Worm (Caenorhabditis elegans): ENCODE measurements around the gene rbc-2.

The rbc-2 gene

DNA sequence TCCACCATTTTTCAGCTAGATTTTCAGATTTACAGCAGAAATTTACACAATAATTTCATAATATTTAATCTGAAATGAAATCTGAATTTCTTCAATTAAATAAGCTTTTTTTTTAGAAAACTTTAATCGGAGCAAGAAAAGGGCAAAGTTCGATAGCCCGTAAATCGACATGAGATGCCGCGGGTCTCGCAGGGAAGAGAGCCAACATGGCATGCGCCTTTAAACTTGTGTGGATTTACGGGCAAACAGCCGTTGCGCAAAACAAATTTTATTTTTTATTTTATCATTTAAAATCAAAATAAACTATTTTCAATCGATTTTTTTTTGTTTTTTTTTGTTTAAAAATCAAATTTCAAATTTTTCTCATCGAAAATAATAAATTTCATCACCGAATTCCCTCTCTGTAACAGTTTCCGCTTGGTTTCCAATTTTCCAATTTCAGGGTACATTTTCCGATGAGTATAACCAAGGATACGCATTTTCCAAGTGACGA lies at the start of gene rbc-2, which contains the start of the genes Y54F10AM.15 and ndua-8 (continued):
- TF ChIP-seq athp-1 (tag; optimal IDR thresholded peaks at IDR 0.05): peak; percentile 41
- no peak for TF ChIP-seq nhr-179 (tag; optimal IDR thresholded peaks at IDR 0.05)
- TF ChIP-seq F49E8.2 (tag; optimal IDR thresholded peaks at IDR 0.05; ENCODE audit: insufficient read depth): no peak
- TF ChIP-seq C17E4.6 (GFP tag; IDR thresholded peaks at IDR 0.05): 0 out of 2 replicates have a peak, but pooled peaks have one; percentile 40
- TF ChIP-seq pha-4 (tag; optimal IDR thresholded peaks at IDR 0.05): no peak
- TF ChIP-seq die-1 (tag; optimal IDR thresholded peaks at IDR 0.05): peak; percentile 10
- TF ChIP-seq rpc-1 (optimal IDR thresholded peaks at IDR 0.05): no peak
- TF ChIP-seq rpc-1 (tag; optimal IDR thresholded peaks at IDR 0.05): no peak
- no peak for TF ChIP-seq fkh-3 (tag; optimal IDR thresholded peaks at IDR 0.05)
- no peak for TF ChIP-seq lag-1 (GFP tag; IDR thresholded peaks at IDR 0.05)
- TF ChIP-seq zfh-2 (GFP tag; conservative IDR thresholded peaks at IDR 0.05): no peak; the same call in 1 of the 2 replicates
- TF ChIP-seq K12H6.12 (tag; optimal IDR thresholded peaks at IDR 0.05): peak; percentile 54
- peak; percentile 61 for TF ChIP-seq snpc-3.4 (tag; optimal IDR thresholded peaks at IDR 0.05)
- TF ChIP-seq lin-26 (GFP tag; IDR thresholded peaks at IDR 0.05): no peak
- TF ChIP-seq aptf-2 (GFP tag; conservative IDR thresholded peaks at IDR 0.05): no peak
- peak; percentile 50 for TF ChIP-seq madf-10 (tag; optimal IDR thresholded peaks at IDR 0.05)
- peak; percentile 80 for TF ChIP-seq lsl-1 (GFP tag; optimal IDR thresholded peaks at IDR 0.05)
- no peak for TF ChIP-seq sea-2 (GFP tag; IDR thresholded peaks at IDR 0.05)
- TF ChIP-seq hsf-1 (GFP tag; IDR thresholded peaks at IDR 0.05): no peak
- no peak for TF ChIP-seq egl-44 (GFP tag; IDR thresholded peaks at IDR 0.05)
- TF ChIP-seq Y79H2A.3 (GFP tag; conservative IDR thresholded peaks at IDR 0.05): no peak
- TF ChIP-seq unc-130 (GFP tag; optimal IDR thresholded peaks at IDR 0.05): peak; percentile 47
- TF ChIP-seq ceh-27 (GFP tag; optimal IDR thresholded peaks at IDR 0.05): no peak
- TF ChIP-seq C06A6.2 (GFP tag; conservative IDR thresholded peaks at IDR 0.05): 0 out of 2 replicates have a peak, but pooled peaks have one; percentile 26
- no peak for TF ChIP-seq sptf-2 (GFP tag; optimal IDR thresholded peaks at IDR 0.05)
- no peak for TF ChIP-seq cebp-2 (GFP tag; IDR thresholded peaks at IDR 0.05)
- TF ChIP-seq lsy-27 (tag; optimal IDR thresholded peaks at IDR 0.05; ENCODE audit: borderline replicate concordance, insufficient read depth): no peak
- no peak for TF ChIP-seq madf-3 (GFP tag; IDR thresholded peaks at IDR 0.05)
- 0 out of 2 replicates have a peak, but pooled peaks have one; percentile 33 for TF ChIP-seq lir-1 (GFP tag; conservative IDR thresholded peaks at IDR 0.05)
- TF ChIP-seq F39B2.1 (GFP tag; IDR thresholded peaks at IDR 0.05): no peak

DNA sequence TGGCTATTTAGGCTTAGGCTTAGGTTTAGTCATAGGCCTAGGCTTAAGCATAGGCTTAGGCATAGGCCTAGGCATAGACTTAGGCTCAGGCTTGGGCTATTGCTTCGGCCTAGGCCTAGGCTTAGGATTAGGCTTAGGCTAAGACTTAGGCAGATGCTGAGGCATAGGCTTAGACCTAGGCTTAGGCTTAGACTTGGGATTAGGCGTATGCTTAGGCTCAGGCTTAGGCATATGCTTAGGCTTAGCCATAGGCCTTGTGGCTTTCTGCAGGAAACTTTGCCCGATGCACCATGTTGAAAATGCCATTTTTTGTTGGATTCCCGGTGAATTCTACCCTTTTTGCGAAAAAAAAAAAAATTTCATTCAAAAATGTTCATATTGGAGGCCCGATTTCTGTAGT lies 49.5 kb upstream of the rbc-2 start:
- TF ChIP-seq tbp1 (GFP tag; optimal IDR thresholded peaks at IDR 0.05): no peak
- no peak for TF ChIP-seq pbrm-1 (GFP tag; IDR thresholded peaks at IDR 0.05)
- no peak for TF ChIP-seq snpc-3.4 (tag; optimal IDR thresholded peaks at IDR 0.05)
- no peak for TF ChIP-seq ztf-28 (GFP tag; IDR thresholded peaks at IDR 0.05)

DNA sequence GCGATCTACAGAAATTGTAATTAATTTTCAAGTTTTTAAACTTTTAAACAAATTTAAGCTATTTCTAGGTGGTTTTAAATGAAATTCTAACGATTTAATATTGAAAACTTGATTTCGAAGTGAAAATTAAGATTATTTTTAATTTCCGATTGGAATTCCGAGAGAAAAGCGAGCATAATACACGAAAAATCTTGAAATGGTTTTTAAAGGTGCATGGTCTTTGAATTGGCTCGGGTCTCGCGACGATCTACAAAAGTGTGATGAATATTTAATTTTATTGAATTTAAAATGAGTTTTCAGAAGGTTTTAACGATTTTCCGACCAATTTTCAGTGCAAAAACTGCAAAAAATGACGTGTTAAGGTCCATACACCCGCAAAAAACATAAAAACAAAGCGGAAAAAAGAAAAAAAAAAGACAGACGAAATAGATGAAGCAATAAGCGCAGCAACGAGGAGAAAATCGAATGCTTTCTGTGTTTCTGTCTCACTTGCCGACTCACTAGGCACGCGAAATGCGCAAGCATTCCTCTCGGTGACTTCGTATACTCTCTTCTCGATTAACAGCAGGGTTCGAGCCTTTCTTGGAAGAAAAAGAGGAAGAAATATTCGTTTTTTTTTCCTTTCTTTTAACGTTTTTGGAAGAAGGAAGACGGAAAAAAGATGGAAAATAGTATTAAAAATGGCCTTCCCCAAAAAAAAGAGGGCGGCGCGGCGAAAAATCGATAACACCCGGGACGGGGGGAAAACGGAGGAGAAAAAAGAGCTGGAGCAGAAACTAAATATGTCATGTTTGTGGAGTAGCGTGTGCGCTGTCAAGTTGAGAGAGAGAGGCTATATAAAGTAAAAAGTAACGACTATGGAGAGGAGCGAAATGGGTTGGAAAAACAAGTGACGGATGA lies 48.1 kb upstream of the rbc-2 start:
- TF ChIP-seq let-526 (GFP tag; IDR thresholded peaks at IDR 0.05) (no peak), egl-18 (GFP tag; IDR thresholded peaks at IDR 0.05) (no peak), tbp1 (GFP tag; optimal IDR thresholded peaks at IDR 0.05) (no peak), madf-3 (GFP tag; IDR thresholded peaks at IDR 0.05) (no peak), dpl-1 (GFP tag; optimal IDR thresholded peaks at IDR 0.05) (peak; percentile 38), sea-2 (GFP tag; IDR thresholded peaks at IDR 0.05) (no peak), Y95B8A.8 (GFP tag; IDR thresholded peaks at IDR 0.05) (no peak), nhr-27 (tag; optimal IDR thresholded peaks at IDR 0.05) (no peak), nhr-80 (tag; optimal IDR thresholded peaks at IDR 0.05) (peak; percentile 67), repo-1 (tag; optimal IDR thresholded peaks at IDR 0.05) (no peak), egrh-3 (GFP tag; IDR thresholded peaks at IDR 0.05) (no peak), madf-8 (GFP tag; conservative IDR thresholded peaks at IDR 0.05) (peak; percentile 52), F10E7.11 (tag; optimal IDR thresholded peaks at IDR 0.05) (no peak), chd-7 (tag; optimal IDR thresholded peaks at IDR 0.05) (no peak), fkh-3 (tag; optimal IDR thresholded peaks at IDR 0.05) (no peak), pbrm-1 (GFP tag; IDR thresholded peaks at IDR 0.05) (0 out of 2 replicates have a peak, but pooled peaks have one; percentile 15), C06A6.2 (GFP tag; conservative IDR thresholded peaks at IDR 0.05) (no peak), zim-3 (tag; optimal IDR thresholded peaks at IDR 0.05) (no peak)
